Fruit fly (Drosophila melanogaster): Measurements from ENCODE around the gene prage.
A peak's percentile ranks its signal among the peaks of the same experiment; 100 is the strongest.

Gene prage

dm6 chrX:1880139-1880556 lies 106.6 kb downstream of the prage start, which contains the start of gene Coa8:
TSS of gene Coa8 (plus strand) at chrX:1880282.
- TF ChIP-seq pum (GFP tag; optimal IDR thresholded peaks at IDR 0.05) (peak; percentile 46), CG4820 (GFP tag; optimal IDR thresholded peaks at IDR 0.05) (no peak), sna (GFP tag; IDR thresholded peaks at IDR 0.05; ENCODE audit: partially characterized antibody) (peak; percentile 39; the same call in 1 of the 2 replicates), CG13424 (tag; optimal IDR thresholded peaks at IDR 0.05) (peak; percentile 62), gsb-n (tag; optimal IDR thresholded peaks at IDR 0.05) (no peak), Sin3A (optimal IDR thresholded peaks at IDR 0.05) (peak; percentile 39), toy (GFP tag; IDR thresholded peaks at IDR 0.05) (no peak), CG6765 (GFP tag; optimal IDR thresholded peaks at IDR 0.05) (peak; percentile 17), CG4360 (GFP tag; IDR thresholded peaks at IDR 0.05) (no peak), CG8924 (tag; optimal IDR thresholded peaks at IDR 0.05) (peak; percentile 7), CG10979 (tag; optimal IDR thresholded peaks at IDR 0.05) (no peak), ap (GFP tag; IDR thresholded peaks at IDR 0.05) (no peak), chn (GFP tag; optimal IDR thresholded peaks at IDR 0.05) (peak; percentile 34), CG12391 (tag; optimal IDR thresholded peaks at IDR 0.05) (peak; percentile 39), Dip3 (GFP tag; optimal IDR thresholded peaks at IDR 0.05) (peak; percentile 33), Sry-β (GFP tag; optimal IDR thresholded peaks at IDR 0.05) (no peak), CG3163 (GFP tag; optimal IDR thresholded peaks at IDR 0.05) (no peak), Ets65A (GFP tag) (peak; percentile 93), slbo (GFP tag; IDR thresholded peaks at IDR 0.05) (peak; percentile 65; the same call in 1 of the 2 replicates), ind (GFP tag; optimal IDR thresholded peaks at IDR 0.05) (peak; percentile 56), zfh2 (GFP tag; optimal IDR thresholded peaks at IDR 0.05) (peak; percentile 62), NFAT (GFP tag; IDR thresholded peaks at IDR 0.05) (peak; percentile 31; the same call in 1 of the 2 replicates), CG14860 (GFP tag; IDR thresholded peaks at IDR 0.05; ENCODE audit: partially characterized antibody) (peak; percentile 44; the same call in 2 of the 3 replicates), Hmr (GFP tag; optimal IDR thresholded peaks at IDR 0.05) (peak; percentile 28), Optix (GFP tag; IDR thresholded peaks at IDR 0.05) (0 out of 3 replicates have a peak, but pooled peaks have one; percentile 25), CG32772 (GFP tag; IDR thresholded peaks at IDR 0.05) (0 out of 2 replicates have a peak, but pooled peaks have one; percentile 47), CG10147 (GFP tag; optimal IDR thresholded peaks at IDR 0.05) (peak; percentile 3), stc (GFP tag; IDR thresholded peaks at IDR 0.05) (no peak), CG10321 (GFP tag; IDR thresholded peaks at IDR 0.05) (no peak), CG16813 (GFP tag; IDR thresholded peaks at IDR 0.05; ENCODE audit: partially characterized antibody) (peak; percentile 42), ems (GFP tag; optimal IDR thresholded peaks at IDR 0.05) (peak; percentile 19), repo (GFP tag; optimal IDR thresholded peaks at IDR 0.05) (peak; percentile 18), CG31388 (GFP tag; optimal IDR thresholded peaks at IDR 0.05) (no peak), CG17186 (GFP tag; optimal IDR thresholded peaks at IDR 0.05) (no peak), CG8089 (GFP tag; optimal IDR thresholded peaks at IDR 0.05) (peak; percentile 23), gfzf (GFP tag; optimal IDR thresholded peaks at IDR 0.05) (peak; percentile 69), CG17328 (GFP tag; IDR thresholded peaks at IDR 0.05) (0 out of 2 replicates have a peak, but pooled peaks have one; percentile 15), CG12299 (tag; optimal IDR thresholded peaks at IDR 0.05) (peak; percentile 36), Sox100B (GFP tag; optimal IDR thresholded peaks at IDR 0.05) (no peak), CG10366 (GFP tag; IDR thresholded peaks at IDR 0.05) (peak; percentile 41), CHES-1-like (GFP tag; optimal IDR thresholded peaks at IDR 0.05) (no peak), ci (GFP tag; IDR thresholded peaks at IDR 0.05) (0 out of 3 replicates have a peak, but pooled peaks have one; percentile 18), H2.0 (GFP tag; IDR thresholded peaks at IDR 0.05) (0 out of 2 replicates have a peak, but pooled peaks have one; percentile 18), TFAM (GFP tag; optimal IDR thresholded peaks at IDR 0.05) (no peak), shn (GFP tag; optimal IDR thresholded peaks at IDR 0.05) (peak; percentile 60), CG17359 (tag; optimal IDR thresholded peaks at IDR 0.05) (peak; percentile 12), B-H2 (GFP tag; optimal IDR thresholded peaks at IDR 0.05) (peak; percentile 9), CG18599 (GFP tag; optimal IDR thresholded peaks at IDR 0.05) (peak; percentile 56), tgo (GFP tag; IDR thresholded peaks at IDR 0.05) (peak; percentile 27; the same call in 1 of the 3 replicates), CG1024 (GFP tag; IDR thresholded peaks at IDR 0.05) (no peak), CG10274 (GFP tag; optimal IDR thresholded peaks at IDR 0.05) (peak; percentile 19)

All from whole organism, embryonic.